Worm (Caenorhabditis elegans) whole organism, L1 larva: ENCODE data around the gene srt-22.

Experiments
- C04F5.9 ChIP-seq: sonication (generic microtip); optimal IDR thresholded peaks from 2 replicates; lab custom pipeline; 2016; ENCODE audit warnings: missing genetic modification characterization, missing compliant biosample characterization
- C34B4.2 ChIP-seq: sonication (generic microtip); optimal IDR thresholded peaks from 2 replicates; lab custom pipeline; 2017; ENCODE audit warnings: mild to moderate bottlenecking, missing genetic modification characterization, missing compliant biosample characterization
- hlh-17 ChIP-seq: fragments of 200-800 bp; sonication (Bioruptor generic); optimal IDR thresholded peaks from 2 replicates; lab custom pipeline; 2018; ENCODE audit warnings: missing genetic modification characterization, mild to moderate bottlenecking, missing compliant biosample characterization, moderate library complexity, borderline replicate concordance
- hpl-2 ChIP-seq: fragments of 150-350 bp; optimal IDR thresholded peaks from 2 replicates; lab custom pipeline; 2014; ENCODE audit warnings: missing biosample characterization, missing genetic modification reagents, missing genetic modification characterization
- mab-9 ChIP-seq: fragments of 200-800 bp; sonication (Bioruptor generic); IDR thresholded peaks from 2 replicates; pipeline ENCODE4 v1.3.6; 2022; ENCODE audit warnings: missing genetic modification reagents, missing genetic modification characterization, missing compliant biosample characterization
- mdl-1 ChIP-seq, 2 experiments: fragments of 150-350 bp; optimal IDR thresholded peaks; 2 replicates each; lab custom pipeline; 2014 to 2017; ENCODE audit warnings: missing biosample characterization in 2 of 2, missing genetic modification characterization in 2 of 2, inconsistent platforms in 1 of 2
- mep-1 ChIP-seq: fragments of 150-350 bp; optimal IDR thresholded peaks from 2 replicates; lab custom pipeline; 2014; ENCODE audit warnings: missing biosample characterization, missing genetic modification characterization
- nhr-47 ChIP-seq: sonication (generic microtip); optimal IDR thresholded peaks from 2 replicates; lab custom pipeline; 2016; ENCODE audit warnings: mild to moderate bottlenecking, missing genetic modification characterization, moderate library complexity, missing compliant biosample characterization
- nhr-90 ChIP-seq: sonication (generic microtip); optimal IDR thresholded peaks from 2 replicates; lab custom pipeline; 2016; ENCODE audit warnings: mild to moderate bottlenecking, missing genetic modification characterization, missing compliant biosample characterization; ENCODE audit not compliant: poor library complexity
- pax-3 ChIP-seq: fragments of 200-800 bp; sonication (Bioruptor generic); optimal IDR thresholded peaks from 2 replicates; lab custom pipeline; 2018; ENCODE audit warnings: mild to moderate bottlenecking, missing genetic modification characterization, moderate library complexity, missing compliant biosample characterization
- sox-4 ChIP-seq: sonication (generic microtip); optimal IDR thresholded peaks from 2 replicates; lab custom pipeline; 2016; ENCODE audit warnings: missing genetic modification characterization, missing compliant biosample characterization
- sup-37 ChIP-seq: fragments of 200-800 bp; sonication (Bioruptor generic); optimal IDR thresholded peaks from 2 replicates; lab custom pipeline; 2018; ENCODE audit warnings: mild to moderate bottlenecking, missing genetic modification characterization, missing compliant biosample characterization
- unc-62 ChIP-seq: fragments of 150-350 bp; optimal IDR thresholded peaks from 2 replicates; lab custom pipeline; 2014; ENCODE audit warnings: missing biosample characterization, missing genetic modification reagents, missing genetic modification characterization

The srt-22 gene

ce11 chrV:15265814-15266213 lies 49.9 kb downstream of the srt-22 start, which contains the start of gene M01B2.13:
TSS of gene M01B2.13 (minus strand) at chrV:15265914.
- TF ChIP-seq mdl-1 (tag; optimal IDR thresholded peaks at IDR 0.05; lab: Kevin White, UChicago): no peak
- TF ChIP-seq hpl-2: no peak
- TF ChIP-seq pax-3: no peak
- TF ChIP-seq unc-62: no peak
- TF ChIP-seq mep-1 (tag; lab: Kevin White, UChicago): no peak
- TF ChIP-seq C04F5.9 (tag; lab: Kevin White, UChicago): no peak
- no peak for TF ChIP-seq sup-37 (GFP tag; lab: Kevin White, UChicago)
- no peak for TF ChIP-seq nhr-90 (tag; lab: Kevin White, UChicago)
- TF ChIP-seq sox-4 (tag; lab: Kevin White, UChicago): no peak
- no peak for TF ChIP-seq mab-9
- TF ChIP-seq hlh-17: no peak
- TF ChIP-seq C34B4.2 (tag; lab: Kevin White, UChicago): no peak
- no peak for TF ChIP-seq nhr-47 (tag; lab: Kevin White, UChicago)
